Worm (Caenorhabditis elegans) whole organism, L1 larva: ENCODE data around the gene ZK686.2.

Source experiments
- F16B12.6 ChIP-seq: fragments of 150-350 bp; optimal IDR thresholded peaks from 2 replicates; lab custom pipeline; 2014; ENCODE audit warnings: missing biosample characterization, missing genetic modification characterization
- blmp-1 ChIP-seq: fragments of 150-350 bp; optimal IDR thresholded peaks from 2 replicates; lab custom pipeline; 2014; ENCODE audit warnings: missing biosample characterization, missing genetic modification characterization
- ceh-63 ChIP-seq: fragments of 200-800 bp; sonication (Bioruptor generic); optimal IDR thresholded peaks from 2 replicates; lab custom pipeline; 2018; ENCODE audit warnings: mild to moderate bottlenecking, missing genetic modification characterization, missing compliant biosample characterization
- ceh-82 ChIP-seq, 3 experiments: fragments of 150-350 bp in 1 of 3; sonication (generic microtip) in 2 of 3; optimal IDR thresholded peaks; 2 replicates each; lab custom pipeline; 2014 to 2017; ENCODE audit warnings: missing biosample characterization in 3 of 3, missing genetic modification characterization in 3 of 3
- ceh-88 ChIP-seq: fragments of 200-800 bp; sonication (Bioruptor generic); IDR thresholded peaks from 2 replicates; pipeline ENCODE4 v1.3.6; 2022; ENCODE audit warnings: missing genetic modification characterization, missing compliant biosample characterization
- ces-1 ChIP-seq: fragments of 150-350 bp; optimal IDR thresholded peaks from 2 replicates; lab custom pipeline; 2014; ENCODE audit warnings: missing biosample characterization, missing genetic modification reagents, missing genetic modification characterization
- dpl-1 ChIP-seq, 3 experiments: fragments of 150-350 bp in 2 of 3; sonication (generic microtip) in 1 of 3; optimal IDR thresholded peaks; 2 replicates each; lab custom pipeline; 2014 to 2017; ENCODE audit warnings: missing biosample characterization in 3 of 3, missing genetic modification characterization in 3 of 3, missing genetic modification reagents in 3 of 3
- dsc-1 ChIP-seq: sonication (generic microtip); optimal IDR thresholded peaks from 2 replicates; lab custom pipeline; 2016; ENCODE audit warnings: mild to moderate bottlenecking, missing genetic modification characterization, missing compliant biosample characterization
- efl-1 ChIP-seq, 4 experiments: fragments of 150-350 bp; optimal IDR thresholded peaks in 3 of 4; peaks in 1 of 4; 1 replicate in 1 of 4; 2 replicates in 3 of 4; lab custom pipeline; 2014; ENCODE audit warnings: missing biosample characterization in 2 of 4, missing genetic modification characterization in 2 of 4, missing genetic modification reagents in 2 of 4
- egl-27 ChIP-seq, 2 experiments: fragments of 150-350 bp in 1 of 2; sonication (generic microtip); optimal IDR thresholded peaks; 3 replicates each; lab custom pipeline; 2017 to 2018; ENCODE audit warnings: missing biosample characterization in 2 of 2, missing genetic modification characterization in 2 of 2, missing genetic modification reagents in 2 of 2
- elt-2 ChIP-seq: sonication (generic microtip); optimal IDR thresholded peaks from 2 replicates; lab custom pipeline; 2016; ENCODE audit warnings: missing genetic modification characterization, mild to moderate bottlenecking, inconsistent platforms, missing compliant biosample characterization, missing genetic modification reagents
- elt-3 ChIP-seq, 6 experiments: fragments of 150-350 bp in 1 of 6; sonication (generic microtip); optimal IDR thresholded peaks; 2 replicates each; lab custom pipeline; 2017 to 2018; ENCODE audit warnings: missing biosample characterization in 6 of 6, missing genetic modification characterization in 6 of 6, inconsistent platforms in 1 of 6
- fos-1 ChIP-seq: fragments of 150-350 bp; optimal IDR thresholded peaks from 2 replicates; lab custom pipeline; 2014; ENCODE audit warnings: missing biosample characterization, missing genetic modification characterization
- grh-1 ChIP-seq: fragments of 200-800 bp; sonication (Bioruptor generic); IDR thresholded peaks from 2 replicates; pipeline ENCODE4 v1.3.6; 2022; ENCODE audit warnings: missing genetic modification reagents, missing genetic modification characterization, missing compliant biosample characterization
- hlh-17 ChIP-seq: fragments of 200-800 bp; sonication (Bioruptor generic); optimal IDR thresholded peaks from 2 replicates; lab custom pipeline; 2018; ENCODE audit warnings: missing genetic modification characterization, mild to moderate bottlenecking, missing compliant biosample characterization, moderate library complexity, borderline replicate concordance
- jun-1 ChIP-seq: fragments of 150-350 bp; optimal IDR thresholded peaks from 2 replicates; lab custom pipeline; 2014; ENCODE audit warnings: missing biosample characterization, missing genetic modification reagents, missing genetic modification characterization
- lin-13 ChIP-seq: fragments of 150-350 bp; optimal IDR thresholded peaks from 2 replicates; lab custom pipeline; 2014; ENCODE audit warnings: missing biosample characterization, missing genetic modification reagents, missing genetic modification characterization
- lin-14 ChIP-seq: fragments of 200-800 bp; sonication (Bioruptor generic); optimal IDR thresholded peaks from 2 replicates; lab custom pipeline; 2018; ENCODE audit warnings: mild to moderate bottlenecking, missing genetic modification characterization, moderate library complexity, missing compliant biosample characterization
- lin-15B ChIP-seq: fragments of 150-350 bp; sonication (generic microtip); optimal IDR thresholded peaks from 3 replicates; lab custom pipeline; 2014; ENCODE audit warnings: missing biosample characterization, missing genetic modification characterization
- lin-35 ChIP-seq, 2 experiments: fragments of 150-350 bp; optimal IDR thresholded peaks; 2 replicates each; lab custom pipeline; 2014; ENCODE audit warnings: missing biosample characterization in 2 of 2, missing genetic modification characterization in 2 of 2, missing genetic modification reagents in 2 of 2
- lsy-2 ChIP-seq, 2 experiments: fragments of 150-350 bp; optimal IDR thresholded peaks; 2 replicates each; lab custom pipeline; 2014; ENCODE audit warnings: missing biosample characterization in 2 of 2, missing genetic modification characterization in 2 of 2
- mep-1 ChIP-seq: fragments of 150-350 bp; optimal IDR thresholded peaks from 2 replicates; lab custom pipeline; 2014; ENCODE audit warnings: missing biosample characterization, missing genetic modification characterization
- nhr-19 ChIP-seq: fragments of 200-800 bp; sonication (Bioruptor generic); conservative IDR thresholded peaks from 2 replicates; pipeline ENCODE4 v1.3.6; 2022; ENCODE audit warnings: missing genetic modification characterization, missing compliant biosample characterization
- nhr-20 ChIP-seq: sonication (generic microtip); optimal IDR thresholded peaks from 2 replicates; lab custom pipeline; 2016; ENCODE audit warnings: mild to moderate bottlenecking, missing genetic modification characterization, missing compliant biosample characterization
- nhr-237 ChIP-seq: fragments of 150-350 bp; optimal IDR thresholded peaks from 2 replicates; lab custom pipeline; 2014; ENCODE audit warnings: missing biosample characterization, missing genetic modification characterization
- nhr-28 ChIP-seq: fragments of 150-350 bp; optimal IDR thresholded peaks from 2 replicates; lab custom pipeline; 2014; ENCODE audit warnings: missing biosample characterization, missing genetic modification characterization
- nhr-47 ChIP-seq: sonication (generic microtip); optimal IDR thresholded peaks from 2 replicates; lab custom pipeline; 2016; ENCODE audit warnings: mild to moderate bottlenecking, missing genetic modification characterization, moderate library complexity, missing compliant biosample characterization
- nhr-71 ChIP-seq: sonication (generic microtip); optimal IDR thresholded peaks from 2 replicates; lab custom pipeline; 2016; ENCODE audit warnings: mild to moderate bottlenecking, missing genetic modification characterization, moderate library complexity, missing compliant biosample characterization
- nhr-85 ChIP-seq: sonication (generic microtip); peaks from one replicate; lab custom pipeline; 2016; ENCODE audit warnings: missing genetic modification characterization, inconsistent platforms, missing compliant biosample characterization
- nhr-90 ChIP-seq: sonication (generic microtip); optimal IDR thresholded peaks from 2 replicates; lab custom pipeline; 2016; ENCODE audit warnings: mild to moderate bottlenecking, missing genetic modification characterization, missing compliant biosample characterization; ENCODE audit not compliant: poor library complexity
- rnt-1 ChIP-seq: sonication (generic microtip); optimal IDR thresholded peaks from 2 replicates; lab custom pipeline; 2016; ENCODE audit warnings: mild to moderate bottlenecking, missing genetic modification characterization, moderate library complexity, missing compliant biosample characterization
- skn-1 ChIP-seq: fragments of 150-350 bp; optimal IDR thresholded peaks from 2 replicates; lab custom pipeline; 2014; ENCODE audit warnings: missing biosample characterization, missing genetic modification characterization
- snpc-4 ChIP-seq: fragments of 150-350 bp; optimal IDR thresholded peaks from 2 replicates; lab custom pipeline; 2014; ENCODE audit warnings: missing biosample characterization, missing genetic modification characterization
- sox-4 ChIP-seq: sonication (generic microtip); optimal IDR thresholded peaks from 2 replicates; lab custom pipeline; 2016; ENCODE audit warnings: missing genetic modification characterization, missing compliant biosample characterization
- swsn-7 ChIP-seq: sonication (generic microtip); optimal IDR thresholded peaks from 2 replicates; lab custom pipeline; 2016; ENCODE audit warnings: missing genetic modification characterization, missing compliant biosample characterization
- tlp-1 ChIP-seq: fragments of 150-350 bp; optimal IDR thresholded peaks from 2 replicates; lab custom pipeline; 2014; ENCODE audit warnings: missing biosample characterization, missing genetic modification characterization
- unc-98 ChIP-seq: fragments of 200-800 bp; sonication (Bioruptor generic); IDR thresholded peaks from 2 replicates; pipeline ENCODE4 v1.3.6; 2022; ENCODE audit warnings: missing genetic modification characterization, missing compliant biosample characterization
- xbp-1 ChIP-seq: sonication (generic microtip); optimal IDR thresholded peaks from 2 replicates; lab custom pipeline; 2016; ENCODE audit warnings: missing genetic modification characterization, missing compliant biosample characterization
- ztf-11 ChIP-seq, 2 experiments: sonication (generic microtip); optimal IDR thresholded peaks; 2 replicates each; lab custom pipeline; 2016 to 2017; ENCODE audit warnings: missing genetic modification characterization in 2 of 2, missing biosample characterization in 1 of 2, missing compliant biosample characterization in 1 of 2
- ztf-4 ChIP-seq: fragments of 150-350 bp; optimal IDR thresholded peaks from 2 replicates; lab custom pipeline; 2014; ENCODE audit warnings: missing biosample characterization, missing genetic modification characterization

ZK686.2 gene

ce11 chrIII:7765974-7766373, at the start of gene ZK686.2 (continued):
- TF ChIP-seq nhr-85: no peak
- peak; percentile 16 to 37 for TF ChIP-seq lin-35 (GFP tag; optimal IDR thresholded peaks at IDR 0.05; lab: Kevin White, UChicago)
- TF ChIP-seq F16B12.6 (tag; lab: Kevin White, UChicago): peak; percentile 29
- no peak for TF ChIP-seq fos-1 (tag; lab: Kevin White, UChicago)
- TF ChIP-seq lin-13 (GFP tag; lab: Kevin White, UChicago): no peak
- TF ChIP-seq efl-1 (optimal IDR thresholded peaks at IDR 0.05; lab: Kevin White, UChicago): peak; percentile 37
- peak; percentile 28 to 91 for TF ChIP-seq efl-1 (GFP tag; optimal IDR thresholded peaks at IDR 0.05 in 1 of 2; lab: Kevin White, UChicago)
- TF ChIP-seq nhr-28 (tag; lab: Kevin White, UChicago): no peak
- peak; percentile 5 for TF ChIP-seq nhr-90 (tag; lab: Kevin White, UChicago)
- TF ChIP-seq elt-3 (tag; optimal IDR thresholded peaks at IDR 0.05; lab: Kevin White, UChicago): no peak
- TF ChIP-seq ces-1 (GFP tag; lab: Kevin White, UChicago): no peak
- peak; percentile 28 for TF ChIP-seq nhr-20
- no peak for TF ChIP-seq dsc-1 (tag; lab: Kevin White, UChicago)
- TF ChIP-seq snpc-4 (tag; lab: Kevin White, UChicago): no peak
- TF ChIP-seq, all 84 proteins: peak for 21

- TF ChIP-seq mep-1 (tag; lab: Kevin White, UChicago): no peak
- TF ChIP-seq swsn-7 (tag; lab: Kevin White, UChicago): no peak
- no peak for TF ChIP-seq lsy-2 (tag; optimal IDR thresholded peaks at IDR 0.05; lab: Kevin White, UChicago)
- TF ChIP-seq nhr-237: no peak
- no peak for TF ChIP-seq egl-27 (tag; optimal IDR thresholded peaks at IDR 0.05; lab: Kevin White, UChicago)
- no peak for TF ChIP-seq ceh-82 (tag; optimal IDR thresholded peaks at IDR 0.05; lab: Kevin White, UChicago)
- no peak for TF ChIP-seq sox-4 (tag; lab: Kevin White, UChicago)
- no peak for TF ChIP-seq rnt-1 (tag; lab: Kevin White, UChicago)
- no peak for TF ChIP-seq nhr-19 (GFP tag; lab: Robert Waterston, UW)
- no peak for TF ChIP-seq lin-15B (tag; lab: Kevin White, UChicago)
- TF ChIP-seq lin-35 (GFP tag; optimal IDR thresholded peaks at IDR 0.05; lab: Kevin White, UChicago): no peak
- no peak for TF ChIP-seq hlh-17 (GFP tag; lab: Kevin White, UChicago)
- no peak for TF ChIP-seq dpl-1 (GFP tag; optimal IDR thresholded peaks at IDR 0.05; lab: Kevin White, UChicago)
- no peak for TF ChIP-seq unc-98 (GFP tag; lab: Robert Waterston, UW)
- TF ChIP-seq nhr-71 (tag; lab: Kevin White, UChicago): no peak
- TF ChIP-seq skn-1 (tag; lab: Kevin White, UChicago): no peak
These were observed 49.2 kb upstream of the ZK686.2 start for ce11 chrIII:7815056-7815366.

- peak; percentile 31 for TF ChIP-seq nhr-85
- no peak for TF ChIP-seq ces-1 (GFP tag; lab: Kevin White, UChicago)
- TF ChIP-seq lsy-2 (tag; optimal IDR thresholded peaks at IDR 0.05; lab: Kevin White, UChicago): peak in 1 of 2 experiments; percentile 20
- TF ChIP-seq dpl-1 (GFP tag; optimal IDR thresholded peaks at IDR 0.05; lab: Kevin White, UChicago): peak in 1 of 3 experiments; percentile 99
- no peak for TF ChIP-seq blmp-1 (tag; lab: Kevin White, UChicago)
These were observed 48.6 kb upstream of the ZK686.2 start, which contains the start of gene egl-5 for ce11 chrIII:7814159-7815055. Gene egl-5 (plus strand): TSS chrIII:7814374.

- TF ChIP-seq ceh-63 (GFP tag; lab: Kevin White, UChicago) (no peak), ceh-88 (GFP tag; lab: Robert Waterston, UW) (no peak), rnt-1 (tag; lab: Kevin White, UChicago) (peak; percentile 30), lin-35 (GFP tag; optimal IDR thresholded peaks at IDR 0.05; lab: Kevin White, UChicago) (no peak), jun-1 (tag; lab: Kevin White, UChicago) (no peak), ztf-11 (tag; optimal IDR thresholded peaks at IDR 0.05; lab: Kevin White, UChicago) (no peak), nhr-85 (peak; percentile 56), elt-2 (tag; lab: Kevin White, UChicago) (no peak), ceh-82 (tag; optimal IDR thresholded peaks at IDR 0.05; lab: Kevin White, UChicago) (no peak), tlp-1 (tag; lab: Kevin White, UChicago) (no peak), lin-15B (tag; lab: Kevin White, UChicago) (no peak), lsy-2 (tag; optimal IDR thresholded peaks at IDR 0.05; lab: Kevin White, UChicago) (no peak), nhr-47 (no peak), xbp-1 (tag; lab: Kevin White, UChicago) (no peak), grh-1 (GFP tag; lab: Robert Waterston, UW) (no peak), lin-14 (GFP tag; lab: Kevin White, UChicago) (peak; percentile 25), ztf-4 (tag; lab: Kevin White, UChicago) (no peak)
These were observed 46.5 kb upstream of the ZK686.2 start for ce11 chrIII:7812208-7812880.
